Worm (Caenorhabditis elegans): Measurements from ENCODE around the gene B0454.5.

Gene B0454.5

ce11 chrII:3048378-3048777 lies 9.7 kb downstream of the B0454.5 start, which contains the start of gene sri-28:
sri-28 (plus strand) TSS chrII:3048678.
- TF ChIP-seq swsn-7 (tag; optimal IDR thresholded peaks at IDR 0.05) (no peak), ceh-90 (tag; optimal IDR thresholded peaks at IDR 0.05) (no peak), mef-2 (tag; optimal IDR thresholded peaks at IDR 0.05) (no peak), nhr-71 (tag; optimal IDR thresholded peaks at IDR 0.05) (no peak), lsy-2 (tag; optimal IDR thresholded peaks at IDR 0.05) (no peak), F16B12.6 (tag; optimal IDR thresholded peaks at IDR 0.05) (no peak), unc-130 (tag; optimal IDR thresholded peaks at IDR 0.05) (no peak), mab-9 (GFP tag; IDR thresholded peaks at IDR 0.05) (no peak), nhr-237 (tag; optimal IDR thresholded peaks at IDR 0.05) (no peak), ztf-11 (tag; optimal IDR thresholded peaks at IDR 0.05) (no peak), elt-3 (tag; optimal IDR thresholded peaks at IDR 0.05) (no peak), ztf-4 (tag; optimal IDR thresholded peaks at IDR 0.05) (no peak)

ce11 chrII:3048989-3049388 lies 10.3 kb downstream of the B0454.5 start:
- TF ChIP-seq rnt-1 (tag; optimal IDR thresholded peaks at IDR 0.05) (no peak), irx-1 (tag; optimal IDR thresholded peaks at IDR 0.05) (no peak), nhr-77 (tag; optimal IDR thresholded peaks at IDR 0.05) (no peak), mab-9 (GFP tag; IDR thresholded peaks at IDR 0.05) (no peak), ceh-88 (GFP tag; IDR thresholded peaks at IDR 0.05) (no peak)

ce11 chrII:3050703-3051102 lies 12.0 kb downstream of the B0454.5 start, which contains the start of gene sri-31:
sri-31 (plus strand) TSS chrII:3051003.
- TF ChIP-seq nhr-77 (tag; optimal IDR thresholded peaks at IDR 0.05): no peak
- TF ChIP-seq lin-15B (tag; optimal IDR thresholded peaks at IDR 0.05): no peak
- no peak for TF ChIP-seq ceh-88 (GFP tag; IDR thresholded peaks at IDR 0.05)
- TF ChIP-seq pag-3 (tag; optimal IDR thresholded peaks at IDR 0.05; ENCODE audit: borderline replicate concordance, insufficient read depth): no peak
- TF ChIP-seq fos-1 (tag; optimal IDR thresholded peaks at IDR 0.05): no peak
- no peak for TF ChIP-seq nhr-237 (tag; optimal IDR thresholded peaks at IDR 0.05)
- no peak for TF ChIP-seq nhr-76 (tag; optimal IDR thresholded peaks at IDR 0.05)
- TF ChIP-seq elt-3 (tag; optimal IDR thresholded peaks at IDR 0.05): no peak
- TF ChIP-seq ceh-82 (tag; optimal IDR thresholded peaks at IDR 0.05): no peak
- TF ChIP-seq C16A3.4 (tag; optimal IDR thresholded peaks at IDR 0.05): no peak
- no peak for TF ChIP-seq nhr-19 (GFP tag; conservative IDR thresholded peaks at IDR 0.05)

ce11 chrII:3051332-3051731 lies 12.7 kb downstream of the B0454.5 start:
- no peak for TF ChIP-seq nhr-77 (tag; optimal IDR thresholded peaks at IDR 0.05)
- no peak for TF ChIP-seq ama-1 (optimal IDR thresholded peaks at IDR 0.05)
- TF ChIP-seq C34B4.2 (tag; optimal IDR thresholded peaks at IDR 0.05): no peak
- no peak for TF ChIP-seq egl-13 (tag; optimal IDR thresholded peaks at IDR 0.05)
- TF ChIP-seq ceh-88 (GFP tag; IDR thresholded peaks at IDR 0.05): no peak
- TF ChIP-seq nhr-12 (tag; optimal IDR thresholded peaks at IDR 0.05): no peak
- no peak for TF ChIP-seq ceh-63 (GFP tag; optimal IDR thresholded peaks at IDR 0.05)
- TF ChIP-seq fkh-4 (tag; optimal IDR thresholded peaks at IDR 0.05; ENCODE audit: borderline replicate concordance): no peak
- TF ChIP-seq nhr-19 (GFP tag; conservative IDR thresholded peaks at IDR 0.05): no peak

- TF ChIP-seq egl-27 (tag; optimal IDR thresholded peaks at IDR 0.05): no peak
- TF ChIP-seq elt-2 (tag; optimal IDR thresholded peaks at IDR 0.05): no peak
- TF ChIP-seq efl-3 (GFP tag; optimal IDR thresholded peaks at IDR 0.05): no peak
Observed at ce11 chrII:3052843-3053242, 14.2 kb downstream of the B0454.5 start.

- TF ChIP-seq dsc-1 (tag; optimal IDR thresholded peaks at IDR 0.05) (no peak), efl-3 (GFP tag; optimal IDR thresholded peaks at IDR 0.05) (no peak), sptf-1 (tag; optimal IDR thresholded peaks at IDR 0.05) (no peak), nhr-47 (tag; optimal IDR thresholded peaks at IDR 0.05) (no peak), lin-35 (GFP tag; optimal IDR thresholded peaks at IDR 0.05) (no peak), zag-1 (tag; optimal IDR thresholded peaks at IDR 0.05) (no peak), alr-1 (tag; optimal IDR thresholded peaks at IDR 0.05; ENCODE audit: borderline replicate concordance) (no peak), unc-130 (tag; optimal IDR thresholded peaks at IDR 0.05) (no peak), egl-13 (tag; optimal IDR thresholded peaks at IDR 0.05) (no peak), nhr-76 (tag; optimal IDR thresholded peaks at IDR 0.05) (no peak), xbp-1 (tag; optimal IDR thresholded peaks at IDR 0.05) (no peak), lin-13 (GFP tag; optimal IDR thresholded peaks at IDR 0.05) (no peak), pqm-1 (tag; optimal IDR thresholded peaks at IDR 0.05) (no peak), nhr-71 (tag; optimal IDR thresholded peaks at IDR 0.05) (no peak), C04F5.9 (tag; optimal IDR thresholded peaks at IDR 0.05) (no peak), efl-1 (optimal IDR thresholded peaks at IDR 0.05) (no peak), efl-1 (GFP tag; optimal IDR thresholded peaks at IDR 0.05 in 1 of 2) (no peak)
Observed at ce11 chrII:3053689-3054088, 15.0 kb downstream of the B0454.5 start.
